Fruit fly (Drosophila melanogaster): ENCODE measurements around the gene dj.

The dj gene

dm6 chr3R:7102853-7103833 is 44.0 kb downstream of the dj start (continued):
- TF ChIP-seq bsh (GFP tag; optimal IDR thresholded peaks at IDR 0.05) (peak; percentile 7 to 11), CG4707 (GFP tag; optimal IDR thresholded peaks at IDR 0.05) (peak; percentile 42), ttk (GFP tag; IDR thresholded peaks at IDR 0.05) (peak; percentile 53; the same call in 1 of the 2 replicates), CG12219 (GFP tag; optimal IDR thresholded peaks at IDR 0.05) (peak; percentile 60), lbe (GFP tag; optimal IDR thresholded peaks at IDR 0.05) (peak; percentile 6), Dip2 (GFP tag; IDR thresholded peaks at IDR 0.05) (no peak), CG8290 (GFP tag; optimal IDR thresholded peaks at IDR 0.05) (no peak), CG8290 (tag; optimal IDR thresholded peaks at IDR 0.05) (peak in 1 of 2 experiments; percentile 31), pros (GFP tag; optimal IDR thresholded peaks at IDR 0.05) (peak; percentile 83), nerfin-2 (GFP tag; IDR thresholded peaks at IDR 0.05; ENCODE audit: partially characterized antibody) (no peak), Trl (optimal IDR thresholded peaks at IDR 0.05) (peak; percentile 88 to 100), Trl (GFP tag; optimal IDR thresholded peaks at IDR 0.05) (no peak), vvl (GFP tag; IDR thresholded peaks at IDR 0.05) (peak; percentile 58; the same call in 1 of the 2 replicates), sens (GFP tag) (peak; percentile 63), crol (GFP tag; IDR thresholded peaks at IDR 0.05) (peak; percentile 91), CG6254 (GFP tag; optimal IDR thresholded peaks at IDR 0.05) (peak; percentile 4), Dbx (GFP tag; IDR thresholded peaks at IDR 0.05) (no peak), ci (GFP tag; IDR thresholded peaks at IDR 0.05) (0 out of 3 replicates have a peak, but pooled peaks have one; percentile 55), dmrt99B (tag; optimal IDR thresholded peaks at IDR 0.05) (peak; percentile 4), stwl (tag; optimal IDR thresholded peaks at IDR 0.05) (peak; percentile 17), CG1233 (GFP tag; optimal IDR thresholded peaks at IDR 0.05) (no peak), bbx (GFP tag; IDR thresholded peaks at IDR 0.05; ENCODE audit: partially characterized antibody) (0 out of 2 replicates have a peak, but pooled peaks have one; percentile 37), Dfd (GFP tag; optimal IDR thresholded peaks at IDR 0.05) (peak in 1 of 2 experiments; percentile 36), CG42726 (GFP tag; IDR thresholded peaks at IDR 0.05; ENCODE audit: partially characterized antibody) (no peak), chm (GFP tag; IDR thresholded peaks at IDR 0.05) (peak; percentile 8; the same call in 1 of the 2 replicates), HLHmδ (GFP tag; optimal IDR thresholded peaks at IDR 0.05) (peak; percentile 50), yki (optimal IDR thresholded peaks at IDR 0.05) (peak; percentile 91), gcm (GFP tag; optimal IDR thresholded peaks at IDR 0.05) (peak; percentile 89), wek (GFP tag; optimal IDR thresholded peaks at IDR 0.05) (peak; percentile 5), CG32532 (GFP tag; IDR thresholded peaks at IDR 0.05) (0 out of 2 replicates have a peak, but pooled peaks have one; percentile 21), nerfin-1 (tag; optimal IDR thresholded peaks at IDR 0.05) (peak; percentile 7), C15 (GFP tag; IDR thresholded peaks at IDR 0.05) (no peak), z (GFP tag; IDR thresholded peaks at IDR 0.05) (peak; percentile 78), CG6854 (GFP tag; optimal IDR thresholded peaks at IDR 0.05) (peak; percentile 42), chinmo (GFP tag; IDR thresholded peaks at IDR 0.05; ENCODE audit: partially characterized antibody) (0 out of 4 replicates have a peak, but pooled peaks have one; percentile 60), lab (GFP tag; optimal IDR thresholded peaks at IDR 0.05) (peak; percentile 2), HLH3B (GFP tag; IDR thresholded peaks at IDR 0.05) (no peak), Med (GFP tag) (peak; percentile 78), CG10654 (GFP tag; optimal IDR thresholded peaks at IDR 0.05) (no peak), zen2 (GFP tag; IDR thresholded peaks at IDR 0.05; ENCODE audit: partially characterized antibody) (peak; percentile 48; the same call in 1 of the 3 replicates), B-H1 (GFP tag; IDR thresholded peaks at IDR 0.05) (no peak), pan (optimal IDR thresholded peaks at IDR 0.05) (no peak), pan (GFP tag; optimal IDR thresholded peaks at IDR 0.05 in 1 of 2, IDR thresholded peaks at IDR 0.05 in 1 of 2) (peak in 1 of 2 experiments; percentile 21), sqz (GFP tag; optimal IDR thresholded peaks at IDR 0.05) (peak; percentile 84), gce (GFP tag; IDR thresholded peaks at IDR 0.05) (peak; percentile 34; the same call in 1 of the 3 replicates), CG4617 (GFP tag; optimal IDR thresholded peaks at IDR 0.05; ENCODE audit: borderline replicate concordance) (no peak), CG8924 (tag; optimal IDR thresholded peaks at IDR 0.05) (peak; percentile 33), CG1529 (GFP tag; optimal IDR thresholded peaks at IDR 0.05) (peak; percentile 26)
